Worm (Caenorhabditis elegans) whole organism, mixed stage, embryonic: ENCODE data around the gene vit-2.

Experiments
- ceh-83 ChIP-seq: fragments of 200-800 bp; sonication (Bioruptor generic); optimal IDR thresholded peaks from 2 replicates; lab custom pipeline; 2018; ENCODE audit warnings: mild to moderate bottlenecking, missing genetic modification characterization, missing compliant biosample characterization
- nhr-12 ChIP-seq: fragments of 150-350 bp; optimal IDR thresholded peaks from 2 replicates; lab custom pipeline; 2014; ENCODE audit warnings: missing biosample characterization, missing genetic modification characterization
- nhr-28 ChIP-seq: fragments of 150-350 bp; optimal IDR thresholded peaks from 2 replicates; lab custom pipeline; 2014; ENCODE audit warnings: missing biosample characterization, missing genetic modification characterization
- ztf-11 ChIP-seq: fragments of 150-350 bp; optimal IDR thresholded peaks from 2 replicates; lab custom pipeline; 2014; ENCODE audit warnings: missing biosample characterization, missing genetic modification characterization

DNA sequence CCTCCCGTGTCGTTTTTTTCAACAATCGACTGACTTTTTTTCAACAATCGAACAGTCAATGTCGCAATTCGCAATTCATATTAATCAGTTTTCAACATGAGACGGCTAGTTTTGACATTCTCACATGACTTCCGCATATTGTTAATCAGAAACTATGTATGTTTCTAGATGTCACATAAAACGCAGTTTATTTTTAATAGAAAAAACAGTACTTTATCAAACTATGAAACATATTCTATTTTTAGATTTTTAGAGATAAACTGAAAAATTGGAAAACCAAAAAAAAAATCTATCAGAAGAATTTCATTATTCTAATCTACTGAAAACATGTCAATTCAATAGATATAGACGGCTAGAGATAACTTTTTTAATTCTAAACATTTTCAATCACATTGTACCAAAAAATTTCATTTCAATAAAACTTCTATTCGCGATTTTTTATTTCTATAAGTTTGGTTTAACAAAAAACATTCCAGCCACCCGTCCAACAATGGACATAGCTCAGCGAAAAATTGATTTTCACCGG lies 13.4 kb upstream of the vit-2 start, which contains the start of gene pnk-4:
- TF ChIP-seq nhr-12 (tag; lab: Kevin White, UChicago) (no peak), nhr-28 (tag; lab: Kevin White, UChicago) (no peak), ceh-83 (GFP tag; lab: Kevin White, UChicago) (no peak), ztf-11 (tag; lab: Kevin White, UChicago) (no peak)
